Fruit fly (Drosophila melanogaster) whole organism: ENCODE results near the gene CG34126.

ENCODE experiments used
- CG8478 ChIP-seq: fragments of >200 bp; optimal IDR thresholded peaks from 2 replicates; lab custom pipeline; 2018; ENCODE audit warnings: inconsistent platforms
- Dll ChIP-seq: fragments of >200 bp; optimal IDR thresholded peaks from 2 replicates; lab custom pipeline; 2017
- EcR ChIP-seq, 2 experiments: fragments of >200 bp; optimal IDR thresholded peaks; 2 replicates each; lab custom pipeline; 2017; ENCODE audit warnings: missing biosample characterization in 2 of 2, missing genetic modification characterization in 2 of 2, missing genetic modification reagents in 2 of 2
- psq ChIP-seq: fragments of >200 bp; optimal IDR thresholded peaks from 2 replicates; lab custom pipeline; 2017
- usp ChIP-seq: fragments of >200 bp; optimal IDR thresholded peaks from 2 replicates; lab custom pipeline; 2017; ENCODE audit warnings: missing biosample characterization, missing genetic modification characterization, mixed read lengths

- TF ChIP-seq CG8478 (lab: Kevin White, UChicago) (no peak), psq (lab: Kevin White, UChicago) (no peak), usp (no peak), Dll (lab: Kevin White, UChicago) (no peak), EcR (GFP tag; optimal IDR thresholded peaks at IDR 0.05; lab: Kevin White, UChicago) (no peak)
Observed at dm6 chr2L:4937060-4937459, 44.4 kb upstream of the CG34126 start, which contains the start of gene Sgs1.
